Worm (Caenorhabditis elegans) whole organism, late embryonic: ENCODE results near the gene T01G5.7.

Source experiments
- C38D4.7 ChIP-seq: fragments of 200-800 bp; sonication (Bioruptor generic); optimal IDR thresholded peaks from 2 replicates; lab custom pipeline; 2018; ENCODE audit warnings: mild to moderate bottlenecking, missing genetic modification characterization, moderate library complexity, missing compliant biosample characterization
- hlh-30 ChIP-seq: sonication (generic microtip); optimal IDR thresholded peaks from 2 replicates; lab custom pipeline; 2017; ENCODE audit warnings: antibody characterized with exemption, missing genetic modification characterization, missing compliant biosample characterization; ENCODE audit not compliant: insufficient read depth
- hlh-8 ChIP-seq: sonication (generic microtip); optimal IDR thresholded peaks from 2 replicates; lab custom pipeline; 2016; ENCODE audit warnings: missing genotype, missing genetic modification characterization, missing compliant biosample characterization
- odd-2 ChIP-seq: sonication (generic microtip); optimal IDR thresholded peaks from 2 replicates; lab custom pipeline; 2017; ENCODE audit warnings: antibody characterized with exemption, mild to moderate bottlenecking, missing genetic modification characterization, missing compliant biosample characterization
- pha-4 ChIP-seq: fragments of 150-350 bp; optimal IDR thresholded peaks from 2 replicates; lab custom pipeline; 2018; ENCODE audit warnings: missing biosample characterization, missing genetic modification reagents, missing genetic modification characterization

DNA sequence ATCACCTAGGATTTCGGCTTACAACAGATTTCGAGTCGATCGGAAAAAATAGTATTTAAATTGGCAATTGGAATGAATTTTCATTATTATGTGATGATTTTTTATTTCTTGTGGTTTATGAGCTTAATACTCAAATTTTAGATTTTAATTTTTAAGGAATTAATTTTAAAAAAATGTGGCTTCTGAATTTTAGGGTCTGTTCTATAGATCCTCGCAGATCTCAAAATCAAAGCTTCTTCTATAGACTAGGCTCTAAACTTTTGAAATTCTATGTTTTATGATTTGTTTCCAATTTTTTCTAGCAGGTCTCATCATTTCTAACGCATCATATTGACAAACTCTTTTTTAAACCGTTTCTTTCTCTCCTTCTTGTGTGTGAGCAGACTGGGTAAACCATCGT lies 19.1 kb upstream of the T01G5.7 start, which contains the start of gene txt-12:
- no peak for TF ChIP-seq C38D4.7 (GFP tag; lab: Kevin White, UChicago)
- TF ChIP-seq hlh-30 (tag; lab: Kevin White, UChicago), result no peak
- no peak for TF ChIP-seq odd-2
- no peak for TF ChIP-seq pha-4
- no peak for TF ChIP-seq hlh-8 (tag; lab: Kevin White, UChicago)
